Worm (Caenorhabditis elegans): Measurements from ENCODE around the gene T19H12.15.

T19H12.15 gene

DNA sequence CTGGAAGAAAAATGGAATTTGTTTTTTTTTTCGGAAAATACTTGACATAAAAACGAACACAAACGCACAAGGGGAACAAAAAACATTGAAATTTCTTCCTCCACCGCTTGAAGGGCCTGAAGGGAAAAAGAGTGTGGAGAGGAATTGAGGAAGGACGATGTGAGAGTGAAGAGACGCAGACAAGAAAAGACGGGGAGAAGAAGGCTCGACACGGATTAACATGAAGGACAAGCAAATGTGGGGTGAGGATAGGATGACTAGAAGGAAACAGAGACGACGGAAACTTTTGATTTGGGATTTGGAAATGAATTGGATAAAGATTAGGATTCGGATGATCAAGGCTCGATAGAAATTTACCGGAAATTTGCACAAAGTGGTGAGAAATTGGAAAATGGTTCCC lies 18.6 kb downstream of the T19H12.15 start:
- TF ChIP-seq rbr-2 (tag; optimal IDR thresholded peaks at IDR 0.05) (peak; percentile 48), aha-1 (tag) (peak; percentile 27), lin-15B (tag; optimal IDR thresholded peaks at IDR 0.05) (no peak), lin-13 (GFP tag; optimal IDR thresholded peaks at IDR 0.05) (no peak), lsy-2 (tag; optimal IDR thresholded peaks at IDR 0.05) (peak in 1 of 2 experiments; percentile 5)

DNA sequence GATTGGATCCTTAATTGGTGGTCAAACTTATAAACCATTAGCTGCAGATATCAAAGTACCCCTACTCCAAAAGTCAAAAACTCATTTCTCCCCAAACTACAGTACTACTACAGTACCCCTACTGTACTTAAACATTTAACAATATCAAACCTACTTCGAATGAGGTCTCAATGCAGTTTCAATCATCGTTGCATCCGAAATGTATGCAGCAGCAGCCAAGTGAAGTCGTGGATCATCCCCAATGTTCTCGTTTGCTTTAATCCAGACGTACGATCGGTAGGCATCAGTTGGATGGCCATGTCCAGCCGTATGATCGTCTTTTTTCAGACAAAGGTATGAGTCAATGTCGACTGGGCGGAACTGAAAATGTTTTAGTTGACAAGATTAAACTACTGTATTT lies 21.6 kb downstream of the T19H12.15 start:
- peak; percentile 91 for TF ChIP-seq aha-1 (tag)
- no peak for TF ChIP-seq mxl-3 (GFP tag; optimal IDR thresholded peaks at IDR 0.05)

DNA sequence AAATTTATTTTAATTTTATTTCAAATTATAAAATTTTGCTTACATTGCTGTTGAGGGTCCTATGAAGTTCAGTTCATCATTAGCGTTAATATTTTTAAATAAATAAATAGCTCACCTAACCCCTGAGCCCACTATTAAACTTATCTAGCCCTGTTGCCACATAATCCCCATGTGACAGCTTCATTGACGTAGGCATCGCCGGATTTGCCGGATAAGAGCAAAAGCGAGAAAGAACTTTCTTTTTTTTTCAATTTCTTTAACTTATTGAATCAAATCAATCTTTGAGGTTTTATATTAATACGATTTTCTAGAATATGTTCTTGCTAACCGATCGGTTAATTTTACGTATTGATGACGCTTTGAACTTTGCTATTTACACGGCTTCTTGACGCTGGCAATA lies 27.2 kb downstream of the T19H12.15 start:
- no peak for TF ChIP-seq tra-1 (GFP tag; IDR thresholded peaks at IDR 0.05)
- no peak for TF ChIP-seq gei-8 (GFP tag; optimal IDR thresholded peaks at IDR 0.05)
- no peak for TF ChIP-seq ama-1 (optimal IDR thresholded peaks at IDR 0.05)
- TF ChIP-seq lin-29 (GFP tag; IDR thresholded peaks at IDR 0.05) = no peak
- no peak for TF ChIP-seq Y48G9A.11 (GFP tag; IDR thresholded peaks at IDR 0.05)
- no peak for TF ChIP-seq unc-62 (GFP tag; optimal IDR thresholded peaks at IDR 0.05 in 1 of 2)
- no peak for TF ChIP-seq unc-62 (tag; optimal IDR thresholded peaks at IDR 0.05)

DNA sequence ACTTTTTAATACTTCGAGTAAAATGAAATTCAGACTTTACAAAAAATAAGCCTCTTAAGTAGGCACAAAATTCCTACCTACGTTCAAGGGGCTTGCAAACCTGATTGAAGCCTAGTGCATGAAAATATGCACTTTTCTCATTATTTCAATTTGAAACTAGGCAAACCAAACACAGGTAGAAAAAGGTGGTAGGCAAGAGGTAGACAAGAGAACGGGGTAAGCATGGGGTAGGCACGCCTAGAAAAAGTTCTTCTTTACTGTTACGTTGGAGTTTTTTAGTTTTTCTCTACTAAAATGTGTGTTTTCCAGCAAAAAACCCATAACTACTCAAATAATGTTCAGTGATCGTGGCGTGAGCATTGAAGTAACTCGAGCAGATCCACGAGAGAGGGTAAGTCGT lies 28.0 kb downstream of the T19H12.15 start, which contains the start of gene nex-4:
Gene nex-4 (plus strand): TSS at position 301 of the 400 bp plus-strand sequence.
- TF ChIP-seq ama-1 (optimal IDR thresholded peaks at IDR 0.05) = no peak

DNA sequence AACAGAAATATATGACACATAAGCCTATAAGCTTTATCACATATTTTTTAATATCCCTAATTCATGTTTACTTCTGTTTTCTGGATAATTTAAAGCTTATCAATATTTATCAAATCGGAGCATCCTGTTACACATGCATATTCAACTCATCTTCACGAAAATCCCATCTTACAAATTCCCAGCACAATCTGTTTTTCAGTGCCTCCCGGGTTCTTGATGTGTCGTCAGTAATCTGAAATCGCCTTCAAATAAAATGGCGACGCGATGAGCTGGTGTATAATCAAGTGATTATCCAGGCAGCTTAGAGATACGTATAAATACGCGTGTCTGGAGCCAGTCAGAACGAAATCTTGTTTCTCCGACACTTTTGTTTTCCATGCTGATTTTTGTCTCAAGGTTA lies 28.7 kb downstream of the T19H12.15 start:
- TF ChIP-seq sdz-12 (GFP tag; optimal IDR thresholded peaks at IDR 0.05) (no peak), ceh-62 (tag; optimal IDR thresholded peaks at IDR 0.05) (no peak), skn-1 (tag; optimal IDR thresholded peaks at IDR 0.05) (no peak), cey-2 (tag; optimal IDR thresholded peaks at IDR 0.05; ENCODE audit: borderline replicate concordance, insufficient read depth) (no peak), hlh-11 (tag; optimal IDR thresholded peaks at IDR 0.05) (no peak)

DNA sequence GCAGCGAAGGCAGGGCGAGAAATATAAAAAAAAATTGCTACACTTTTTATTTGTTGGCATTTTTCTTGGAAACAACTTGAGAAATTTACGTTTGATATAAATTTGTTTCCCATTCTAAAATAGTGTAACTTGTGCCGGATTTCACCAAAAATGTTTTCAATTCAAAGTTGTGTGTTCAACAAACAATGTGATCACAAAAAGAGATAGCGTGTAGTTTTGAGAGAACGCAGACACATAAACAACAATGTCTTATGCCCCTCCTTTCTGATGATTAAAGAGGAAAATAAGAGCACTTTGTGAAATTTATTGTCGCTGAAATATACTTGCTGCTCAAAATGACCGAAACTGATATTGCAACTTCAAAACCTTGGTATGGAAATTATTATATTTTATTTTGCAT lies 31.7 kb downstream of the T19H12.15 start, which contains the start of gene abhd-5.1:
Gene abhd-5.1 (plus strand): TSS at position 230 of the 400 bp plus-strand sequence.
- TF ChIP-seq hlh-30 (tag; optimal IDR thresholded peaks at IDR 0.05; ENCODE audit: insufficient read depth) (peak; percentile 77), nhr-28 (tag; optimal IDR thresholded peaks at IDR 0.05) (peak; percentile 46), nhr-6 (tag; optimal IDR thresholded peaks at IDR 0.05) (peak; percentile 15), unc-130 (GFP tag; optimal IDR thresholded peaks at IDR 0.05) (no peak), dve-1 (tag; optimal IDR thresholded peaks at IDR 0.05; ENCODE audit: insufficient read depth) (peak; percentile 63), daf-16 (GFP tag; optimal IDR thresholded peaks at IDR 0.05) (peak in 1 of 2 experiments; percentile 85), daf-16 (tag; optimal IDR thresholded peaks at IDR 0.05) (peak; percentile 88), ceh-28 (tag; optimal IDR thresholded peaks at IDR 0.05) (no peak), php-3 (GFP tag; IDR thresholded peaks at IDR 0.05) (peak; percentile 54; the same call in 1 of the 2 replicates), rbr-2 (tag; optimal IDR thresholded peaks at IDR 0.05) (no peak), aha-1 (tag) (peak; percentile 67), dmd-8 (GFP tag; IDR thresholded peaks at IDR 0.05) (no peak)

DNA sequence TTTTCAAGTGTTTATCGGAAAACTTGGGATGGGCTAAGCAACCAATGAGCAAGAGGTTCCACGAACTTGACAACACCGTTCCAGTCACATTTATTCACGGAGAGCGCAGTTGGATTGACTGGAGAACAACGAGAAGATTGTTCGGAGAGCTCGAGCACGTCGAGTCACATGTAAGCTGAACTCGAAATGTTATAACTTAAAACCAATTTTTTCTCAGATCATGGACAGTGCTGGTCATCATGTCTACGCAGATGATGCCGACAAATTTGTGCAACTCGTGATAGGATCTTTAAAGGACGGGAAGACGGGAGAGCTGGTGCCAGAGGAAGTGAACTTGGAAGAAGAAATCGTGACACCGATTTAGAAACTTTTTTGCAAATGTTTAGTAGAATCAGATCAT lies 32.6 kb downstream of the T19H12.15 start:
- TF ChIP-seq aha-1 (tag) (peak; percentile 95), spr-3 (GFP tag; optimal IDR thresholded peaks at IDR 0.05) (no peak)

DNA sequence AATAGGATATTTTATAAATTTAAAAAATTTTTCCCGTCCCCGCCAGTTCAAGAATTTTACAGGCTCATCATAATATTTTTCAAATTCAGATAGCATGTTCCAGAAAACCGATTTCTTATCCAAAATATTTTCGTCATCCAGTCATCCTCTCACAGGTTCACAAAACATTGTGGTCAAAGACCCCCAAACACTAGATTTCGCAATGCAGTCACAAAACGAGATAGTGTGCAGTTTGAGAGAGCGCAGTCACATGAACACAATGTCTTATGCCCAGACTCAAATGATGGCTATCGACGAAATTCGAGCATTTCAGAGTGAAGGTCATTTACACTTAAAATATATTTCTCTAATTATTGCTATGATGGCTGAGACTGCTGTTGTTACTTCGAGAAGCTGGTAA lies 34.6 kb downstream of the T19H12.15 start, which contains the start of gene abhd-5.2:
Gene abhd-5.2 (plus strand): TSS at position 95 of the 400 bp plus-strand sequence.
- no peak for TF ChIP-seq arid-1 (GFP tag; conservative IDR thresholded peaks at IDR 0.05)
- TF ChIP-seq nhr-28 (tag; optimal IDR thresholded peaks at IDR 0.05) = peak; percentile 85
- TF ChIP-seq saeg-2 (GFP tag; IDR thresholded peaks at IDR 0.05) = no peak
- TF ChIP-seq unc-62 (GFP tag; optimal IDR thresholded peaks at IDR 0.05 in 1 of 2) = peak in 1 of 2 experiments; percentile 67
- TF ChIP-seq unc-62 (tag; optimal IDR thresholded peaks at IDR 0.05) = no peak
- no peak for TF ChIP-seq Y105C5A.15 (GFP tag; IDR thresholded peaks at IDR 0.05)
- TF ChIP-seq duxl-1 (tag; optimal IDR thresholded peaks at IDR 0.05; ENCODE audit: poor library complexity) = no peak
- TF ChIP-seq snpc-4 (tag; optimal IDR thresholded peaks at IDR 0.05) = no peak
- peak; percentile 32 for TF ChIP-seq mes-2 (tag; optimal IDR thresholded peaks at IDR 0.05; ENCODE audit: poor library complexity, severe bottlenecking)
- TF ChIP-seq hlh-11 (tag; optimal IDR thresholded peaks at IDR 0.05) = peak; percentile 72
- no peak for TF ChIP-seq lsy-2 (tag; optimal IDR thresholded peaks at IDR 0.05)
- peak in 1 of 2 experiments; percentile 83 for TF ChIP-seq daf-16 (GFP tag; optimal IDR thresholded peaks at IDR 0.05)
- peak; percentile 51 for TF ChIP-seq daf-16 (tag; optimal IDR thresholded peaks at IDR 0.05)
- no peak for TF ChIP-seq fkh-10 (GFP tag; optimal IDR thresholded peaks at IDR 0.05)
- TF ChIP-seq dve-1 (tag; optimal IDR thresholded peaks at IDR 0.05; ENCODE audit: insufficient read depth) = peak; percentile 64
- TF ChIP-seq nhr-77 (tag; optimal IDR thresholded peaks at IDR 0.05) = peak; percentile 22
- peak; percentile 3 for TF ChIP-seq pqm-1 (tag; optimal IDR thresholded peaks at IDR 0.05)

Measured in whole organism, L4 larva.